Fruit fly (Drosophila melanogaster) whole organism, pupa: ENCODE results near the gene Unc-76.
A peak's percentile ranks its signal among the peaks of the same experiment; 100 is the strongest.

Source experiments
- CG10348 ChIP-seq: fragments of 200-800 bp; sonication (Bioruptor generic); IDR thresholded peaks from 2 replicates; pipeline ENCODE4 v1.3.6; 2022; ENCODE audit warnings: missing biosample characterization, missing genetic modification characterization
- CG13204 ChIP-seq: fragments of 200-800 bp; sonication (Bioruptor generic); optimal IDR thresholded peaks from 2 replicates; lab custom pipeline; 2018; ENCODE audit warnings: missing biosample characterization, mild to moderate bottlenecking, missing genetic modification characterization, moderate library complexity
- CG8159 ChIP-seq: fragments of 200-800 bp; sonication (Bioruptor generic); optimal IDR thresholded peaks from 3 replicates; lab custom pipeline; 2018; ENCODE audit warnings: missing biosample characterization, mild to moderate bottlenecking, missing genetic modification characterization, moderate library complexity
- CG8301 ChIP-seq: fragments of 200-800 bp; sonication (Bioruptor generic); optimal IDR thresholded peaks from 2 replicates; lab custom pipeline; 2018; ENCODE audit warnings: missing biosample characterization, mild to moderate bottlenecking, missing genetic modification characterization
- D1 ChIP-seq: fragments of 200-800 bp; sonication (Bioruptor generic); optimal IDR thresholded peaks from 2 replicates; lab custom pipeline; 2018; ENCODE audit warnings: missing biosample characterization, mild to moderate bottlenecking, missing genetic modification characterization, moderate library complexity
- EcR ChIP-seq: fragments of 200-800 bp; sonication (Bioruptor generic); optimal IDR thresholded peaks from 3 replicates; lab custom pipeline; 2019; ENCODE audit warnings: missing biosample characterization, missing genetic modification characterization, mild to moderate bottlenecking, moderate library complexity, missing genetic modification reagents
- Ets98B ChIP-seq: fragments of 200-800 bp; sonication (Bioruptor generic); IDR thresholded peaks from 2 replicates; pipeline ENCODE4 v1.3.6; 2022; ENCODE audit warnings: missing biosample characterization, missing genetic modification characterization
- Pif1A ChIP-seq: fragments of 200-800 bp; sonication (Bioruptor generic); optimal IDR thresholded peaks from 3 replicates; lab custom pipeline; 2016; ENCODE audit warnings: missing biosample characterization, missing genetic modification characterization
- Pif1B ChIP-seq: fragments of 200-800 bp; sonication (Bioruptor generic); optimal IDR thresholded peaks from 3 replicates; lab custom pipeline; 2016; ENCODE audit warnings: missing biosample characterization, missing genetic modification characterization
- Snoo ChIP-seq: fragments of 200-800 bp; sonication (Bioruptor generic); optimal IDR thresholded peaks from 3 replicates; lab custom pipeline; 2017; ENCODE audit warnings: missing biosample characterization, mild to moderate bottlenecking, missing genetic modification characterization, inconsistent platforms
- gl ChIP-seq: fragments of 200-800 bp; sonication (Bioruptor generic); optimal IDR thresholded peaks from 2 replicates; lab custom pipeline; 2018; ENCODE audit warnings: missing biosample characterization, mild to moderate bottlenecking, missing genetic modification characterization

- TF ChIP-seq EcR (GFP tag; lab: Kevin White, UChicago): no peak
- peak; percentile 28 for TF ChIP-seq Snoo
- TF ChIP-seq CG13204 (GFP tag; lab: Kevin White, UChicago): no peak
- no peak for TF ChIP-seq Pif1A (GFP tag; lab: Kevin White, UChicago)
- TF ChIP-seq CG8159 (tag; lab: Kevin White, UChicago): peak; percentile 40
- peak; percentile 75 for TF ChIP-seq Ets98B (GFP tag; lab: Robert Waterston, UW)
- TF ChIP-seq CG8301 (tag; lab: Kevin White, UChicago): peak; percentile 72
- peak; percentile 41; the same call in 1 of the 2 replicates for TF ChIP-seq CG10348
- TF ChIP-seq Pif1B (GFP tag; lab: Kevin White, UChicago): no peak
- TF ChIP-seq gl (tag; lab: Kevin White, UChicago): no peak
- no peak for TF ChIP-seq D1
Measured at dm6 chrX:2070708-2071063, 9.7 kb upstream of the Unc-76 start.
